Worm (Caenorhabditis elegans) whole organism, midembryonic: ENCODE data around the gene C24H12.6.

Experiments
- T22C8.4 ChIP-seq: fragments of 200-800 bp; sonication (Bioruptor generic); IDR thresholded peaks from 2 replicates; pipeline ENCODE4 v1.3.6; 2022; ENCODE audit warnings: missing genetic modification characterization, missing compliant biosample characterization
- cog-1 ChIP-seq: sonication (generic microtip); optimal IDR thresholded peaks from 2 replicates; lab custom pipeline; 2016; ENCODE audit warnings: missing genetic modification characterization, missing compliant biosample characterization
- flt-1 ChIP-seq: fragments of 200-800 bp; sonication (Bioruptor generic); IDR thresholded peaks from 2 replicates; pipeline ENCODE4 v1.3.6; 2022; ENCODE audit warnings: missing genetic modification characterization, missing compliant biosample characterization
- med-1 ChIP-seq: sonication (generic microtip); optimal IDR thresholded peaks from 2 replicates; lab custom pipeline; 2017; ENCODE audit warnings: missing genetic modification characterization, mild to moderate bottlenecking, missing compliant biosample characterization, antibody characterized with exemption, missing genetic modification reagents; ENCODE audit not compliant: insufficient read depth
- tab-1 ChIP-seq: fragments of 200-800 bp; sonication (Bioruptor generic); IDR thresholded peaks from 2 replicates; pipeline ENCODE4 v1.3.6; 2022; ENCODE audit warnings: missing genetic modification characterization, missing compliant biosample characterization
- ztf-23 ChIP-seq: fragments of 200-800 bp; sonication (Bioruptor generic); IDR thresholded peaks from 2 replicates; pipeline ENCODE4 v1.3.6; 2022; ENCODE audit warnings: missing genetic modification reagents, missing genetic modification characterization, missing compliant biosample characterization
- ztf-29 ChIP-seq: fragments of 200-800 bp; sonication (Bioruptor generic); IDR thresholded peaks from 2 replicates; pipeline ENCODE4 v1.3.6; 2022; ENCODE audit warnings: missing genetic modification reagents, missing genetic modification characterization, missing compliant biosample characterization

DNA sequence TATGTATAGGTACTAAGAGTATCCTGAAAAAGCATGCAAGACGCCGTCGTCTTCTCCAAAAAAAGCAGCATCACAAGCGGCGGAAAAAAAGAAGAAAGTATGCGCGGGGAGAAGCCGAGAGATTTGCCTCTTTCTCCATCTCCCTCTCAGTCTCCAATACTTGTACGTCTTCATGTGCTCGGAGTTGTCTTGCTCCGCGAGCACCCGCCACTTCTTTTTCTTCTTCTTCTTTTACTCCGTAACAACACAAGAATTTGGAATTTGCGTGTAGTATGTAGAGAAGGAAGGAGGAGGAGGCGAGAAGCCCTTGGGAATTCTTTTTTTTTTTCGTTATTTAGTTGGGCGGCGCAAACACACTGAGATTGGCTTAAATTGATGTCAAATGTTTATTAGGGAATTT lies 17.5 kb downstream of the C24H12.6 start:
- TF ChIP-seq flt-1 (GFP tag; lab: Robert Waterston, UW) (no peak), ztf-23 (GFP tag; lab: Robert Waterston, UW) (no peak), cog-1 (tag; lab: Kevin White, UChicago) (no peak), tab-1 (no peak), T22C8.4 (no peak), med-1 (GFP tag; lab: Kevin White, UChicago) (no peak), ztf-29 (GFP tag; lab: Robert Waterston, UW) (no peak)
